Worm (Caenorhabditis elegans) whole organism, L2 larva: ENCODE measurements around the gene syg-2.

Experiments
- C34F6.9 ChIP-seq: fragments of 150-350 bp; optimal IDR thresholded peaks from 2 replicates; lab custom pipeline; 2014; ENCODE audit warnings: missing biosample characterization, missing genetic modification characterization
- F13H6.1 ChIP-seq: sonication (generic microtip); optimal IDR thresholded peaks from 2 replicates; lab custom pipeline; 2016; ENCODE audit warnings: missing genetic modification characterization, missing compliant biosample characterization
- R02D3.7 ChIP-seq: fragments of 150-350 bp; optimal IDR thresholded peaks from 2 replicates; lab custom pipeline; 2014; ENCODE audit warnings: missing biosample characterization, missing genetic modification characterization
- Y55F3AM.14 ChIP-seq: fragments of 200-800 bp; sonication (Bioruptor generic); optimal IDR thresholded peaks from 2 replicates; lab custom pipeline; 2018; ENCODE audit warnings: mild to moderate bottlenecking, missing genetic modification characterization, missing compliant biosample characterization
- alr-1 ChIP-seq: fragments of 150-350 bp; optimal IDR thresholded peaks from 2 replicates; lab custom pipeline; 2014; ENCODE audit warnings: missing biosample characterization, missing genetic modification characterization
- aly-2 ChIP-seq: fragments of 150-350 bp; optimal IDR thresholded peaks from 2 replicates; lab custom pipeline; 2014; ENCODE audit warnings: missing biosample characterization, missing genetic modification characterization
- ama-1 ChIP-seq: fragments of 150-350 bp; optimal IDR thresholded peaks from 2 replicates; lab custom pipeline; 2018; ENCODE audit warnings: inconsistent platforms
- blmp-1 ChIP-seq: sonication (generic microtip); optimal IDR thresholded peaks from 2 replicates; lab custom pipeline; 2017; ENCODE audit warnings: missing genetic modification characterization, mild to moderate bottlenecking, missing compliant biosample characterization, antibody characterized with exemption, moderate library complexity; ENCODE audit not compliant: insufficient read depth
- ceh-16 ChIP-seq: fragments of 150-350 bp; optimal IDR thresholded peaks from 2 replicates; lab custom pipeline; 2014; ENCODE audit warnings: missing biosample characterization, missing genetic modification characterization
- ceh-82 ChIP-seq: fragments of 150-350 bp; optimal IDR thresholded peaks from 2 replicates; lab custom pipeline; 2014; ENCODE audit warnings: missing biosample characterization, missing genetic modification characterization
- crh-2 ChIP-seq: sonication (generic microtip); optimal IDR thresholded peaks from 2 replicates; lab custom pipeline; 2017; ENCODE audit warnings: missing biosample characterization, missing genetic modification characterization
- dmd-4 ChIP-seq: sonication (generic microtip); optimal IDR thresholded peaks from 2 replicates; lab custom pipeline; 2017; ENCODE audit warnings: missing biosample characterization, missing genetic modification characterization
- egl-27 ChIP-seq: sonication (generic microtip); optimal IDR thresholded peaks from 3 replicates; lab custom pipeline; 2017; ENCODE audit warnings: missing biosample characterization, missing genetic modification reagents, missing genetic modification characterization
- elt-1 ChIP-seq: fragments of 150-350 bp; optimal IDR thresholded peaks from 2 replicates; lab custom pipeline; 2014; ENCODE audit warnings: missing biosample characterization, missing genetic modification characterization
- elt-3 ChIP-seq: sonication (generic microtip); optimal IDR thresholded peaks from 2 replicates; lab custom pipeline; 2017; ENCODE audit warnings: missing biosample characterization, missing genetic modification characterization
- fos-1 ChIP-seq: fragments of 150-350 bp; optimal IDR thresholded peaks from 2 replicates; lab custom pipeline; 2014; ENCODE audit warnings: missing biosample characterization, missing genetic modification characterization
- gmeb-1 ChIP-seq: fragments of 150-350 bp; optimal IDR thresholded peaks from 2 replicates; lab custom pipeline; 2014; ENCODE audit warnings: missing biosample characterization, missing genetic modification characterization
- lin-13 ChIP-seq: fragments of 150-350 bp; optimal IDR thresholded peaks from 2 replicates; lab custom pipeline; 2014; ENCODE audit warnings: missing biosample characterization, missing genetic modification reagents, missing genetic modification characterization
- lin-39 ChIP-seq: fragments of 150-350 bp; optimal IDR thresholded peaks from 2 replicates; lab custom pipeline; 2014; ENCODE audit warnings: missing biosample characterization, missing genetic modification reagents, missing genetic modification characterization
- lsy-2 ChIP-seq, 2 experiments: fragments of 150-350 bp in 1 of 2; sonication (generic microtip) in 1 of 2; optimal IDR thresholded peaks; 2 replicates each; lab custom pipeline; 2014 to 2017; ENCODE audit warnings: missing biosample characterization in 2 of 2, missing genetic modification characterization in 2 of 2
- mab-5 ChIP-seq: fragments of 150-350 bp; optimal IDR thresholded peaks from 2 replicates; lab custom pipeline; 2014; ENCODE audit warnings: missing biosample characterization, missing genetic modification characterization
- mdl-1 ChIP-seq, 2 experiments: fragments of 150-350 bp in 1 of 2; sonication (generic microtip) in 1 of 2; optimal IDR thresholded peaks; 2 replicates each; lab custom pipeline; 2017; ENCODE audit warnings: missing biosample characterization in 2 of 2, missing genetic modification characterization in 2 of 2
- nhr-10 ChIP-seq: sonication (generic microtip); optimal IDR thresholded peaks from 2 replicates; lab custom pipeline; 2017; ENCODE audit warnings: missing biosample characterization, missing genetic modification characterization
- nhr-12 ChIP-seq: fragments of 150-350 bp; optimal IDR thresholded peaks from 2 replicates; lab custom pipeline; 2014; ENCODE audit warnings: missing biosample characterization, missing genetic modification characterization
- nhr-129 ChIP-seq: fragments of 150-350 bp; optimal IDR thresholded peaks from 2 replicates; lab custom pipeline; 2014; ENCODE audit warnings: missing biosample characterization, missing genetic modification characterization
- nhr-21 ChIP-seq: fragments of 150-350 bp; optimal IDR thresholded peaks from 2 replicates; lab custom pipeline; 2014; ENCODE audit warnings: missing biosample characterization, missing genetic modification characterization
- nhr-237 ChIP-seq: fragments of 150-350 bp; optimal IDR thresholded peaks from 2 replicates; lab custom pipeline; 2014; ENCODE audit warnings: missing biosample characterization, missing genetic modification characterization
- nhr-6 ChIP-seq: fragments of 150-350 bp; optimal IDR thresholded peaks from 2 replicates; lab custom pipeline; 2014; ENCODE audit warnings: missing biosample characterization, missing genetic modification characterization
- nhr-77 ChIP-seq: fragments of 150-350 bp; optimal IDR thresholded peaks from 2 replicates; lab custom pipeline; 2014; ENCODE audit warnings: missing biosample characterization, missing genetic modification characterization
- peb-1 ChIP-seq: fragments of 150-350 bp; optimal IDR thresholded peaks from 2 replicates; lab custom pipeline; 2014; ENCODE audit warnings: missing biosample characterization, missing genetic modification characterization
- sem-4 ChIP-seq: fragments of 150-350 bp; optimal IDR thresholded peaks from 2 replicates; lab custom pipeline; 2014; ENCODE audit warnings: missing biosample characterization, missing genetic modification reagents, missing genetic modification characterization
- skn-1 ChIP-seq: sonication (generic microtip); optimal IDR thresholded peaks from 2 replicates; lab custom pipeline; 2017; ENCODE audit warnings: missing biosample characterization, missing genetic modification characterization
- sma-3 ChIP-seq: sonication (generic microtip); optimal IDR thresholded peaks from 2 replicates; lab custom pipeline; 2016; ENCODE audit warnings: missing genetic modification reagents, missing genetic modification characterization, missing compliant biosample characterization
- sma-9 ChIP-seq, 2 experiments: fragments of 150-350 bp in 1 of 2; sonication (generic microtip) in 1 of 2; optimal IDR thresholded peaks; 2 replicates each; lab custom pipeline; 2014 to 2016; ENCODE audit warnings: missing genetic modification characterization in 2 of 2, mild to moderate bottlenecking in 1 of 2, missing biosample characterization in 1 of 2, missing compliant biosample characterization in 1 of 2, missing genetic modification reagents in 1 of 2, moderate library complexity in 1 of 2
- snpc-4 ChIP-seq: fragments of 150-350 bp; optimal IDR thresholded peaks from 2 replicates; lab custom pipeline; 2014; ENCODE audit warnings: missing biosample characterization, missing genetic modification characterization
- unc-39 ChIP-seq: fragments of 150-350 bp; optimal IDR thresholded peaks from 2 replicates; lab custom pipeline; 2014; ENCODE audit warnings: missing biosample characterization, missing genetic modification characterization
- unc-55 ChIP-seq: fragments of 150-350 bp; sonication (generic microtip); optimal IDR thresholded peaks from 3 replicates; lab custom pipeline; 2014; ENCODE audit warnings: missing biosample characterization, missing genetic modification reagents, missing genetic modification characterization
- zag-1 ChIP-seq: fragments of 150-350 bp; optimal IDR thresholded peaks from 2 replicates; lab custom pipeline; 2014; ENCODE audit warnings: missing biosample characterization, missing genetic modification characterization
- ztf-11 ChIP-seq: sonication (generic microtip); optimal IDR thresholded peaks from 2 replicates; lab custom pipeline; 2017; ENCODE audit warnings: missing biosample characterization, missing genetic modification characterization
- ztf-4 ChIP-seq: fragments of 150-350 bp; optimal IDR thresholded peaks from 2 replicates; lab custom pipeline; 2014; ENCODE audit warnings: missing biosample characterization, missing genetic modification characterization

syg-2 gene

ce11 chrX:14695892-14696291, 41.1 kb downstream of the syg-2 start:
- TF ChIP-seq nhr-6 (tag; lab: Kevin White, UChicago): no peak
- TF ChIP-seq zag-1: no peak
- TF ChIP-seq elt-1 (tag; lab: Kevin White, UChicago): no peak

- TF ChIP-seq nhr-237 (tag; lab: Kevin White, UChicago) (no peak), ztf-11 (no peak), blmp-1 (tag; lab: Kevin White, UChicago) (no peak), sma-3 (GFP tag; lab: Kevin White, UChicago) (no peak), ztf-4 (no peak)
Measured at ce11 chrX:14699866-14700265, 45.1 kb downstream of the syg-2 start, which contains the start of gene hch-1. Gene hch-1 (minus strand): TSS chrX:14699977.

- TF ChIP-seq lsy-2 (tag; optimal IDR thresholded peaks at IDR 0.05; lab: Kevin White, UChicago) (no peak), R02D3.7 (tag; lab: Kevin White, UChicago) (no peak), lin-13 (GFP tag; lab: Kevin White, UChicago) (no peak), sma-3 (GFP tag; lab: Kevin White, UChicago) (no peak), mab-5 (no peak), fos-1 (tag; lab: Kevin White, UChicago) (no peak), nhr-129 (tag; lab: Kevin White, UChicago) (no peak), nhr-237 (tag; lab: Kevin White, UChicago) (no peak), F13H6.1 (tag; lab: Kevin White, UChicago) (no peak), ama-1 (lab: Kevin White, UChicago) (no peak), nhr-12 (tag; lab: Kevin White, UChicago) (no peak), egl-27 (tag; lab: Kevin White, UChicago) (no peak), nhr-77 (tag; lab: Kevin White, UChicago) (no peak), lin-39 (tag; lab: Kevin White, UChicago) (no peak), alr-1 (tag; lab: Kevin White, UChicago) (no peak), Y55F3AM.14 (no peak), unc-39 (tag; lab: Kevin White, UChicago) (no peak), unc-55 (GFP tag; lab: Kevin White, UChicago) (no peak)
Measured at ce11 chrX:14701490-14701889, 46.7 kb downstream of the syg-2 start, which contains the start of gene F40E10.5. Gene F40E10.5 (plus strand): TSS chrX:14701790.

- TF ChIP-seq snpc-4 (tag; lab: Kevin White, UChicago) (peak; percentile 31), elt-3 (no peak)
- TF ChIP-seq, all 48 proteins: peak for 1
Measured at ce11 chrX:14704933-14705332, 50.2 kb downstream of the syg-2 start.

ce11 chrX:14706698-14707285, 52.0 kb downstream of the syg-2 start, which contains the start of gene tmem-184:
Gene tmem-184 (minus strand): TSS chrX:14706861.
- TF ChIP-seq lsy-2 (tag; optimal IDR thresholded peaks at IDR 0.05; lab: Kevin White, UChicago): peak in 1 of 2 experiments; percentile 4
- TF ChIP-seq F13H6.1 (tag; lab: Kevin White, UChicago): peak; percentile 7
- peak; percentile 0 for TF ChIP-seq nhr-21
- no peak for TF ChIP-seq dmd-4
- peak; percentile 29 for TF ChIP-seq nhr-129 (tag; lab: Kevin White, UChicago)
- peak; percentile 22 for TF ChIP-seq C34F6.9 (tag; lab: Kevin White, UChicago)
- peak; percentile 70 for TF ChIP-seq sma-9 (GFP tag; optimal IDR thresholded peaks at IDR 0.05; lab: Kevin White, UChicago)
- no peak for TF ChIP-seq sma-9 (tag; optimal IDR thresholded peaks at IDR 0.05; lab: Kevin White, UChicago)
- peak; percentile 1 for TF ChIP-seq sma-3 (GFP tag; lab: Kevin White, UChicago)
- TF ChIP-seq fos-1 (tag; lab: Kevin White, UChicago): peak; percentile 89
- no peak for TF ChIP-seq nhr-12 (tag; lab: Kevin White, UChicago)
- TF ChIP-seq crh-2: peak; percentile 66
- no peak for TF ChIP-seq mab-5

ce11 chrX:14708176-14708642, 53.4 kb downstream of the syg-2 start:
- TF ChIP-seq snpc-4 (tag; lab: Kevin White, UChicago): peak; percentile 84
- peak; percentile 90 for TF ChIP-seq sma-3 (GFP tag; lab: Kevin White, UChicago)
- TF ChIP-seq ceh-82: peak; percentile 92
- TF ChIP-seq nhr-6 (tag; lab: Kevin White, UChicago): peak; percentile 79
- peak; percentile 94 for TF ChIP-seq nhr-129 (tag; lab: Kevin White, UChicago)
- TF ChIP-seq sem-4 (tag; lab: Kevin White, UChicago): peak; percentile 76
- peak; percentile 53 for TF ChIP-seq nhr-10 (tag; lab: Kevin White, UChicago)
- peak; percentile 61 for TF ChIP-seq gmeb-1 (tag; lab: Kevin White, UChicago)
- TF ChIP-seq alr-1 (tag; lab: Kevin White, UChicago): no peak
- TF ChIP-seq zag-1: peak; percentile 97
- TF ChIP-seq peb-1 (tag; lab: Kevin White, UChicago): no peak
- peak; percentile 94 for TF ChIP-seq ceh-16 (tag; lab: Kevin White, UChicago)
- peak; percentile 43 to 91 for TF ChIP-seq mdl-1 (tag; optimal IDR thresholded peaks at IDR 0.05; lab: Kevin White, UChicago)
- peak; percentile 85 for TF ChIP-seq ztf-4
- TF ChIP-seq aly-2: no peak
- TF ChIP-seq nhr-237 (tag; lab: Kevin White, UChicago): no peak
- no peak for TF ChIP-seq skn-1
- TF ChIP-seq unc-55 (GFP tag; lab: Kevin White, UChicago): peak; percentile 96
- TF ChIP-seq Y55F3AM.14: peak; percentile 96
- TF ChIP-seq nhr-77 (tag; lab: Kevin White, UChicago): no peak
- TF ChIP-seq F13H6.1 (tag; lab: Kevin White, UChicago): peak; percentile 97
- peak; percentile 88 for TF ChIP-seq egl-27 (tag; lab: Kevin White, UChicago)
- TF ChIP-seq R02D3.7 (tag; lab: Kevin White, UChicago): peak; percentile 9
